Fruit fly (Drosophila melanogaster): ENCODE results near the gene CG32373.
A peak's percentile ranks its signal among the peaks of the same experiment; 100 is the strongest.

The CG32373 gene

dm6 chr3L:7650248-7650647 is at the start of gene CG32373:
Gene CG32373 (plus strand): TSS chr3L:7650548.
- TF ChIP-seq foxo (GFP tag; optimal IDR thresholded peaks at IDR 0.05) (no peak), Hr83 (GFP tag; optimal IDR thresholded peaks at IDR 0.05; ENCODE audit: poor library complexity, severe bottlenecking) (no peak)

- TF ChIP-seq Dfd (GFP tag; optimal IDR thresholded peaks at IDR 0.05) (no peak), brk (GFP tag; optimal IDR thresholded peaks at IDR 0.05) (peak; percentile 48), woc (GFP tag; optimal IDR thresholded peaks at IDR 0.05) (peak; percentile 54), pan (optimal IDR thresholded peaks at IDR 0.05) (no peak), CG32264 (GFP tag; optimal IDR thresholded peaks at IDR 0.05) (peak; percentile 23), dmrt93B (GFP tag; optimal IDR thresholded peaks at IDR 0.05) (peak; percentile 32), Hr78 (GFP tag; optimal IDR thresholded peaks at IDR 0.05) (no peak), sv (GFP tag; optimal IDR thresholded peaks at IDR 0.05) (no peak), Myc (optimal IDR thresholded peaks at IDR 0.05) (no peak), HLH106 (tag; optimal IDR thresholded peaks at IDR 0.05) (peak; percentile 72), h (GFP tag; optimal IDR thresholded peaks at IDR 0.05) (peak; percentile 76), Rel (GFP tag; optimal IDR thresholded peaks at IDR 0.05) (no peak), Rel (tag; optimal IDR thresholded peaks at IDR 0.05) (no peak), foxo (GFP tag; optimal IDR thresholded peaks at IDR 0.05) (peak in 1 of 2 experiments; percentile 76), dl (GFP tag; optimal IDR thresholded peaks at IDR 0.05; ENCODE audit: insufficient read depth in 1 of 2, partially characterized antibody in 2 of 2) (no peak), dsf (GFP tag; optimal IDR thresholded peaks at IDR 0.05; ENCODE audit: borderline replicate concordance) (no peak), br (GFP tag; optimal IDR thresholded peaks at IDR 0.05) (peak; percentile 68), sage (GFP tag; optimal IDR thresholded peaks at IDR 0.05) (peak; percentile 32), Mio (GFP tag; optimal IDR thresholded peaks at IDR 0.05) (no peak), Sp1 (GFP tag; optimal IDR thresholded peaks at IDR 0.05) (peak; percentile 64), CrebA (GFP tag; optimal IDR thresholded peaks at IDR 0.05; ENCODE audit: borderline replicate concordance) (no peak), ey (GFP tag; optimal IDR thresholded peaks at IDR 0.05) (peak; percentile 66), Hr83 (GFP tag; optimal IDR thresholded peaks at IDR 0.05; ENCODE audit: poor library complexity, severe bottlenecking) (no peak), tai (GFP tag; optimal IDR thresholded peaks at IDR 0.05) (peak; percentile 53), Vsx2 (GFP tag; optimal IDR thresholded peaks at IDR 0.05; ENCODE audit: partially characterized antibody) (no peak), rgr (GFP tag; optimal IDR thresholded peaks at IDR 0.05) (peak; percentile 64), GATAd (GFP tag; optimal IDR thresholded peaks at IDR 0.05) (no peak), jim (GFP tag; optimal IDR thresholded peaks at IDR 0.05) (no peak), N (GFP tag; optimal IDR thresholded peaks at IDR 0.05) (no peak), Jra (GFP tag; optimal IDR thresholded peaks at IDR 0.05) (peak; percentile 30), psq (GFP tag; optimal IDR thresholded peaks at IDR 0.05) (peak; percentile 58), lola (GFP tag; optimal IDR thresholded peaks at IDR 0.05) (no peak), OdsH (GFP tag; optimal IDR thresholded peaks at IDR 0.05) (peak; percentile 61), fru (GFP tag; optimal IDR thresholded peaks at IDR 0.05) (peak; percentile 77), Abd-B (GFP tag; optimal IDR thresholded peaks at IDR 0.05) (no peak), CG9705 (GFP tag; optimal IDR thresholded peaks at IDR 0.05) (peak; percentile 24), Hnf4 (GFP tag; optimal IDR thresholded peaks at IDR 0.05) (peak; percentile 55)
These were observed 49.1 kb upstream of the CG32373 start for dm6 chr3L:7601122-7601841.

DNA sequence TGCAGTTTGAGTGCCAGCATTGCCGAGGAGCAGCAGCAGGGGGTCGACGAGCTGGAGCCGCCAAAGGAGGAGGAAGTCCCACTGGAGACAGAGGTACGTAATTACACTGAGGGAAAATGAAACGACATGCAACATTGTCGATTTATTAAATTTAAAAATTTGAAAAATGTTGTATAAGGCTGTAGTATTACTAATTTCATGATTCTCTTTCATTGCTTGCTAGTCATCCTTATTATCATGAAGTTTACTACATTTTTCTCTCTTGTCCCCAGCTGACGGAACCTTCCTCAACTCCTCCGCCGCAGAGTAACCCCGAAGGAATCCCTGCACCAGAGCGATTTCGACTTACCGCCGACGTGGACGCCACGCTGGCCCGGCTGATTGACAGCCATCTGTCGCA is 47.0 kb upstream of the CG32373 start:
- TF ChIP-seq dmrt93B (GFP tag; optimal IDR thresholded peaks at IDR 0.05) (no peak), ey (GFP tag; optimal IDR thresholded peaks at IDR 0.05) (peak; percentile 8), fru (GFP tag; optimal IDR thresholded peaks at IDR 0.05) (peak; percentile 15), rgr (GFP tag; optimal IDR thresholded peaks at IDR 0.05) (peak; percentile 2), Hr78 (GFP tag; optimal IDR thresholded peaks at IDR 0.05) (no peak), h (GFP tag; optimal IDR thresholded peaks at IDR 0.05) (peak; percentile 7), foxo (GFP tag; optimal IDR thresholded peaks at IDR 0.05) (peak in 1 of 2 experiments; percentile 22)

Measured in whole organism, wandering third instar larva.